Worm (Caenorhabditis elegans) whole organism, L2 larva: ENCODE data around the gene klp-3.

Source experiments
- C34F6.9 ChIP-seq: fragments of 150-350 bp; optimal IDR thresholded peaks from 2 replicates; lab custom pipeline; 2014; ENCODE audit warnings: missing biosample characterization, missing genetic modification characterization
- R02D3.7 ChIP-seq: fragments of 150-350 bp; optimal IDR thresholded peaks from 2 replicates; lab custom pipeline; 2014; ENCODE audit warnings: missing biosample characterization, missing genetic modification characterization
- alr-1 ChIP-seq: fragments of 150-350 bp; optimal IDR thresholded peaks from 2 replicates; lab custom pipeline; 2014; ENCODE audit warnings: missing biosample characterization, missing genetic modification characterization
- aly-2 ChIP-seq: fragments of 150-350 bp; optimal IDR thresholded peaks from 2 replicates; lab custom pipeline; 2014; ENCODE audit warnings: missing biosample characterization, missing genetic modification characterization
- ama-1 ChIP-seq: fragments of 150-350 bp; optimal IDR thresholded peaks from 2 replicates; lab custom pipeline; 2018; ENCODE audit warnings: inconsistent platforms
- blmp-1 ChIP-seq: sonication (generic microtip); optimal IDR thresholded peaks from 2 replicates; lab custom pipeline; 2017; ENCODE audit warnings: missing genetic modification characterization, mild to moderate bottlenecking, missing compliant biosample characterization, antibody characterized with exemption, moderate library complexity; ENCODE audit not compliant: insufficient read depth
- ceh-82 ChIP-seq: fragments of 150-350 bp; optimal IDR thresholded peaks from 2 replicates; lab custom pipeline; 2014; ENCODE audit warnings: missing biosample characterization, missing genetic modification characterization
- crh-2 ChIP-seq: sonication (generic microtip); optimal IDR thresholded peaks from 2 replicates; lab custom pipeline; 2017; ENCODE audit warnings: missing biosample characterization, missing genetic modification characterization
- dmd-4 ChIP-seq: sonication (generic microtip); optimal IDR thresholded peaks from 2 replicates; lab custom pipeline; 2017; ENCODE audit warnings: missing biosample characterization, missing genetic modification characterization
- egl-27 ChIP-seq: sonication (generic microtip); optimal IDR thresholded peaks from 3 replicates; lab custom pipeline; 2017; ENCODE audit warnings: missing biosample characterization, missing genetic modification reagents, missing genetic modification characterization
- elt-1 ChIP-seq: fragments of 150-350 bp; optimal IDR thresholded peaks from 2 replicates; lab custom pipeline; 2014; ENCODE audit warnings: missing biosample characterization, missing genetic modification characterization
- elt-3 ChIP-seq: sonication (generic microtip); optimal IDR thresholded peaks from 2 replicates; lab custom pipeline; 2017; ENCODE audit warnings: missing biosample characterization, missing genetic modification characterization
- fos-1 ChIP-seq: fragments of 150-350 bp; optimal IDR thresholded peaks from 2 replicates; lab custom pipeline; 2014; ENCODE audit warnings: missing biosample characterization, missing genetic modification characterization
- gmeb-1 ChIP-seq: fragments of 150-350 bp; optimal IDR thresholded peaks from 2 replicates; lab custom pipeline; 2014; ENCODE audit warnings: missing biosample characterization, missing genetic modification characterization
- lin-13 ChIP-seq: fragments of 150-350 bp; optimal IDR thresholded peaks from 2 replicates; lab custom pipeline; 2014; ENCODE audit warnings: missing biosample characterization, missing genetic modification reagents, missing genetic modification characterization
- lin-39 ChIP-seq: fragments of 150-350 bp; optimal IDR thresholded peaks from 2 replicates; lab custom pipeline; 2014; ENCODE audit warnings: missing biosample characterization, missing genetic modification reagents, missing genetic modification characterization
- lsy-2 ChIP-seq, 2 experiments: fragments of 150-350 bp in 1 of 2; sonication (generic microtip) in 1 of 2; optimal IDR thresholded peaks; 2 replicates each; lab custom pipeline; 2014 to 2017; ENCODE audit warnings: missing biosample characterization in 2 of 2, missing genetic modification characterization in 2 of 2
- mdl-1 ChIP-seq, 2 experiments: fragments of 150-350 bp in 1 of 2; sonication (generic microtip) in 1 of 2; optimal IDR thresholded peaks; 2 replicates each; lab custom pipeline; 2017; ENCODE audit warnings: missing biosample characterization in 2 of 2, missing genetic modification characterization in 2 of 2
- nhr-10 ChIP-seq: sonication (generic microtip); optimal IDR thresholded peaks from 2 replicates; lab custom pipeline; 2017; ENCODE audit warnings: missing biosample characterization, missing genetic modification characterization
- nhr-11 ChIP-seq: fragments of 150-350 bp; optimal IDR thresholded peaks from 2 replicates; lab custom pipeline; 2014; ENCODE audit warnings: missing biosample characterization, missing genetic modification characterization
- nhr-21 ChIP-seq: fragments of 150-350 bp; optimal IDR thresholded peaks from 2 replicates; lab custom pipeline; 2014; ENCODE audit warnings: missing biosample characterization, missing genetic modification characterization
- nhr-23 ChIP-seq: fragments of 150-350 bp; optimal IDR thresholded peaks from 2 replicates; lab custom pipeline; 2014; ENCODE audit warnings: missing biosample characterization, missing genetic modification reagents, missing genetic modification characterization
- nhr-237 ChIP-seq: fragments of 150-350 bp; optimal IDR thresholded peaks from 2 replicates; lab custom pipeline; 2014; ENCODE audit warnings: missing biosample characterization, missing genetic modification characterization
- nhr-25 ChIP-seq: fragments of 150-350 bp; sonication (generic microtip); optimal IDR thresholded peaks from 3 replicates; lab custom pipeline; 2014; ENCODE audit warnings: missing biosample characterization, missing genetic modification characterization
- nhr-6 ChIP-seq: fragments of 150-350 bp; optimal IDR thresholded peaks from 2 replicates; lab custom pipeline; 2014; ENCODE audit warnings: missing biosample characterization, missing genetic modification characterization
- nhr-77 ChIP-seq: fragments of 150-350 bp; optimal IDR thresholded peaks from 2 replicates; lab custom pipeline; 2014; ENCODE audit warnings: missing biosample characterization, missing genetic modification characterization
- peb-1 ChIP-seq: fragments of 150-350 bp; optimal IDR thresholded peaks from 2 replicates; lab custom pipeline; 2014; ENCODE audit warnings: missing biosample characterization, missing genetic modification characterization
- sem-4 ChIP-seq: fragments of 150-350 bp; optimal IDR thresholded peaks from 2 replicates; lab custom pipeline; 2014; ENCODE audit warnings: missing biosample characterization, missing genetic modification reagents, missing genetic modification characterization
- skn-1 ChIP-seq: sonication (generic microtip); optimal IDR thresholded peaks from 2 replicates; lab custom pipeline; 2017; ENCODE audit warnings: missing biosample characterization, missing genetic modification characterization
- snpc-4 ChIP-seq: fragments of 150-350 bp; optimal IDR thresholded peaks from 2 replicates; lab custom pipeline; 2014; ENCODE audit warnings: missing biosample characterization, missing genetic modification characterization
- unc-39 ChIP-seq: fragments of 150-350 bp; optimal IDR thresholded peaks from 2 replicates; lab custom pipeline; 2014; ENCODE audit warnings: missing biosample characterization, missing genetic modification characterization
- unc-55 ChIP-seq: fragments of 150-350 bp; sonication (generic microtip); optimal IDR thresholded peaks from 3 replicates; lab custom pipeline; 2014; ENCODE audit warnings: missing biosample characterization, missing genetic modification reagents, missing genetic modification characterization
- zag-1 ChIP-seq: fragments of 150-350 bp; optimal IDR thresholded peaks from 2 replicates; lab custom pipeline; 2014; ENCODE audit warnings: missing biosample characterization, missing genetic modification characterization
- ztf-1 ChIP-seq: fragments of 200-800 bp; sonication (Bioruptor generic); conservative IDR thresholded peaks from 2 replicates; pipeline ENCODE4 v1.3.6; 2022; ENCODE audit warnings: missing genetic modification characterization, missing compliant biosample characterization
- ztf-11 ChIP-seq: sonication (generic microtip); optimal IDR thresholded peaks from 2 replicates; lab custom pipeline; 2017; ENCODE audit warnings: missing biosample characterization, missing genetic modification characterization

Gene klp-3

DNA sequence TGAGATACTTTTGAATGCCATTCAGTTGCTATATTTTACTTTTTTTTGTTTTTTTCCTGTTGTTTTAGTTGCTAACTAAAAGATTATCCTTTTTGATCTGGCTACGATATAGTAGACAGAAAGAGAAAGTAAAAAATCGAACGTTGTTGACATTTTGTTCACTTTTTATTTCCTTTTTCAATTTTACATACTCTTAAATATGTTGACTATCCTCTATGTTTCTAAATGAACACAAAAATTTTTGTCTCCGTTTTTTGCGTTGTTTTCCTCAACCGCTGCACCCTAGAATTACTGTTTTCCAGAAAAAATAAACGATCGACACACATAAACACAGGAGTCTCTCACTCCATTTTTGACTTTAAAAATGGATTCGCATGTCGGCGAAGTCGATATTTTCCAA, at the start of gene klp-3:
klp-3 (plus strand) TSS at position 301 of the 400 bp plus-strand sequence.
- TF ChIP-seq unc-39 (tag; lab: Kevin White, UChicago) (no peak), mdl-1 (tag; optimal IDR thresholded peaks at IDR 0.05; lab: Kevin White, UChicago) (no peak), elt-3 (no peak), nhr-21 (tag; lab: Kevin White, UChicago) (no peak), egl-27 (tag; lab: Kevin White, UChicago) (no peak), skn-1 (tag; lab: Kevin White, UChicago) (no peak), nhr-237 (tag; lab: Kevin White, UChicago) (no peak), lsy-2 (tag; optimal IDR thresholded peaks at IDR 0.05; lab: Kevin White, UChicago) (no peak), aly-2 (tag; lab: Kevin White, UChicago) (no peak), zag-1 (tag; lab: Kevin White, UChicago) (no peak), nhr-77 (tag; lab: Kevin White, UChicago) (no peak), nhr-11 (tag; lab: Kevin White, UChicago) (no peak), sem-4 (tag; lab: Kevin White, UChicago) (no peak), C34F6.9 (no peak), nhr-23 (tag; lab: Kevin White, UChicago) (no peak), R02D3.7 (tag; lab: Kevin White, UChicago) (no peak), ceh-82 (tag; lab: Kevin White, UChicago) (no peak), nhr-10 (no peak), elt-1 (tag; lab: Kevin White, UChicago) (no peak)
- TF ChIP-seq, all 48 proteins: peak for 0

DNA sequence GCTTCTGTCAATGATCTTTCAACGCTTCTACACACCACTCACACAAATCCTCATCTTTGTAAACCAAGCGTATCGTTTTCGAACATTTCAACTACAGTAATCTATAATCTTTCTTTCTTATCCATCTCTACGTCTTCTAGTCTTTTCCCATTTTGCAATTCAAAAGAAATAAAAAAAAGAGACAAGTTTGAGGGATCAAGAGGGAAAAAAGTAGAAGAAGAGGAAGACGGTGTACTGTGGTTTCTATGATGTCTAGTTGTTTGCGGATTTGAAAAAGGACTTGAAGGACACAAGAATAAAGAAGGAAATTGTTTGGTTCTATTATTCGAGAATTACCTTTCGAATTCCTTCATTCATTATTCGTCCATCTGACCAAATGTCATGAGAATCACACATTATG, 49.6 kb upstream of the klp-3 start:
- TF ChIP-seq crh-2 (no peak), nhr-25 (tag; lab: Kevin White, UChicago) (peak; percentile 32)

DNA sequence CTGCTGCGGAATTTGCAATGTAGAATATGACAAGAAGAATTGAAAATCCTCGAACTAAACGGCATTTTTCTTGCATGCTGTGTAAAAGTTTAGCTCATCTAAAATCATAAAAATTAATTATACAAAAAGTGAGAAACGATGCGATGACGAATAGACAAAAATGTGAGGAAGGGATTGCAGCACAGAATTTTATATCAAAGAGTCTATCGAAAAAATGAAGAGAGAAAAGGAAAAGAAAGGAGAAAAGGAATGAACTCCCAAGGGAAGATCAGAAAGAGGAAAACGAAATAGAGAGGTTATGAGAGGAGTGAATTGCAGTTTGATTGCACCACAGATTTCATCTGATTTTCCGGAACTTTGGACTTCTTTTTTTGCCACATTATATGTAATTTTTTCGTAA, 47.9 kb upstream of the klp-3 start, which contains the start of gene glr-4:
glr-4 (minus strand) TSS at position 101 of the 400 bp plus-strand sequence.
- no peak for TF ChIP-seq nhr-10
- no peak for TF ChIP-seq unc-55 (GFP tag; lab: Kevin White, UChicago)
- no peak for TF ChIP-seq dmd-4 (tag; lab: Kevin White, UChicago)
- no peak for TF ChIP-seq blmp-1 (tag; lab: Kevin White, UChicago)
- TF ChIP-seq fos-1 (tag; lab: Kevin White, UChicago) = no peak
- TF ChIP-seq ama-1 (lab: Kevin White, UChicago) = no peak
- no peak for TF ChIP-seq elt-3
- TF ChIP-seq nhr-77 (tag; lab: Kevin White, UChicago) = no peak
- TF ChIP-seq ztf-1 (GFP tag; lab: Robert Waterston, UW) = no peak
- no peak for TF ChIP-seq lin-39 (tag; lab: Kevin White, UChicago)
- no peak for TF ChIP-seq snpc-4 (tag; lab: Kevin White, UChicago)
- no peak for TF ChIP-seq mdl-1 (tag; optimal IDR thresholded peaks at IDR 0.05; lab: Kevin White, UChicago)

DNA sequence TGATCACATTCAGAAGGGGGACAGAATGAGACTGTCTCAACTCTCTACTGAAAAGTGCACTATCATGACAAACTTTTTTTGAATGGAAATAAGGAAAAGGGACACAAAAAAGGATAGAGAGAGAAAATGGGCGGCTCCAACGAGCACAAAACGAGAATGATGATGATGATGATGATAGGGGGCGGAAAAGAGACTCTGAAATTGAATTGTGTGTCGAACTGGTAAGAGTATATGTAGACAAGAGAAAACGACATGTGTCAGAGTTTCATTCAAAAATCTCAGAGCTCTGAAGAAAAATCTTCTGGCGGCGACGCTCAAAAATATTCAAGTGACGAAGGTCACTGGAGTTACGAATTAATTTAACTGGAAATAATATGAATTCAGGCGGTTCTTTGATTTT, 46.9 kb upstream of the klp-3 start:
- TF ChIP-seq ztf-11 (tag; lab: Kevin White, UChicago) (no peak), R02D3.7 (tag; lab: Kevin White, UChicago) (no peak), mdl-1 (tag; optimal IDR thresholded peaks at IDR 0.05; lab: Kevin White, UChicago) (no peak), fos-1 (tag; lab: Kevin White, UChicago) (no peak), peb-1 (tag; lab: Kevin White, UChicago) (no peak), elt-1 (tag; lab: Kevin White, UChicago) (no peak), nhr-6 (tag; lab: Kevin White, UChicago) (no peak), alr-1 (tag; lab: Kevin White, UChicago) (no peak), zag-1 (tag; lab: Kevin White, UChicago) (no peak)
- TF ChIP-seq, all 48 proteins: peak for 0

DNA sequence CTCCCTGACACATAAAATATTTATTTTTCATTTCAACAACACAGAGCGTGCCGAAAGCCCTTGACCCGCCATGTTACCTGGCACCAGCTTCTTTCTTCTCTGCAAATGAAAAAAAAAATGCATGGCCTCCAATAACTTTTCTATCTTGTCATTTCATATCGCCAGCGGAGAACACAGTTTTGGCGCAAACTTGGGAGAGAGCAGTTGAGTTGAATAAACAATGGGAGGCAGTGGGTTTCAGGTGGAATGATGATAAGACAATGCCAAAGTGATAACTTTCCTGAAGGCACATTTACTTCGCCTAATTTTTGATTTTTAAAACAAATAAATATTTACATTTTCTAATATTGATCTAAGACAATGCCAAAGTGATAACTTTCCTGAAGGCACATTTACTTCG, 40.9 kb upstream of the klp-3 start:
- TF ChIP-seq lin-13 (GFP tag; lab: Kevin White, UChicago) (no peak), fos-1 (tag; lab: Kevin White, UChicago) (peak; percentile 17), ama-1 (lab: Kevin White, UChicago) (no peak), gmeb-1 (no peak)
- TF ChIP-seq, all 48 proteins: peak for 1
